Worm (Caenorhabditis elegans) whole organism, L3 larva: ENCODE data around the gene srh-83.

Experiments used
- R02D3.7 ChIP-seq: fragments of 150-350 bp; optimal IDR thresholded peaks from 2 replicates; lab custom pipeline; 2014; ENCODE audit warnings: missing biosample characterization, missing genetic modification characterization
- ZK546.5 ChIP-seq: sonication (generic microtip); optimal IDR thresholded peaks from 2 replicates; lab custom pipeline; 2017; ENCODE audit warnings: missing biosample characterization, missing genetic modification characterization
- aly-2 ChIP-seq: fragments of 150-350 bp; optimal IDR thresholded peaks from 2 replicates; lab custom pipeline; 2014; ENCODE audit warnings: missing biosample characterization, missing genetic modification characterization
- ama-1 ChIP-seq: fragments of 150-350 bp; optimal IDR thresholded peaks from 2 replicates; lab custom pipeline; 2018
- ceh-16 ChIP-seq: sonication (generic microtip); optimal IDR thresholded peaks from 2 replicates; lab custom pipeline; 2017; ENCODE audit warnings: missing biosample characterization, missing genetic modification characterization
- ceh-28 ChIP-seq: fragments of 150-350 bp; optimal IDR thresholded peaks from 2 replicates; lab custom pipeline; 2014; ENCODE audit warnings: missing biosample characterization, missing genetic modification reagents, missing genetic modification characterization
- ceh-82 ChIP-seq: fragments of 150-350 bp; optimal IDR thresholded peaks from 2 replicates; lab custom pipeline; 2014; ENCODE audit warnings: missing biosample characterization, missing genetic modification characterization
- ceh-9 ChIP-seq: sonication (generic microtip); optimal IDR thresholded peaks from 2 replicates; lab custom pipeline; 2018; ENCODE audit warnings: missing biosample characterization, missing genetic modification characterization
- daf-12 ChIP-seq: fragments of 150-350 bp; optimal IDR thresholded peaks from 2 replicates; lab custom pipeline; 2014; ENCODE audit warnings: missing biosample characterization, missing genetic modification reagents, missing genetic modification characterization
- egl-27 ChIP-seq: sonication (generic microtip); optimal IDR thresholded peaks from 4 replicates; lab custom pipeline; 2017; ENCODE audit warnings: missing biosample characterization, missing genetic modification reagents, missing genetic modification characterization
- elt-1 ChIP-seq: fragments of 150-350 bp; optimal IDR thresholded peaks from 2 replicates; lab custom pipeline; 2014; ENCODE audit warnings: missing biosample characterization, missing genetic modification characterization
- elt-2 ChIP-seq: sonication (generic microtip); optimal IDR thresholded peaks from 2 replicates; lab custom pipeline; 2016; ENCODE audit warnings: missing genetic modification reagents, mild to moderate bottlenecking, missing genetic modification characterization, missing compliant biosample characterization
- elt-3 ChIP-seq, 3 experiments: fragments of 150-350 bp in 1 of 3; sonication (generic microtip) in 2 of 3; optimal IDR thresholded peaks; 2 replicates in 2 of 3; 4 replicates in 1 of 3; lab custom pipeline; 2014 to 2017; ENCODE audit warnings: missing biosample characterization in 3 of 3, missing genetic modification characterization in 3 of 3
- eor-1 ChIP-seq, 2 experiments: fragments of 150-350 bp; optimal IDR thresholded peaks; 2 replicates each; lab custom pipeline; 2014 to 2018; ENCODE audit warnings: missing biosample characterization in 2 of 2, missing genetic modification characterization in 2 of 2
- fkh-2 ChIP-seq: fragments of 150-350 bp; optimal IDR thresholded peaks from 2 replicates; lab custom pipeline; 2014; ENCODE audit warnings: missing biosample characterization, missing genetic modification reagents, missing genetic modification characterization
- fos-1 ChIP-seq: fragments of 150-350 bp; optimal IDR thresholded peaks from 2 replicates; lab custom pipeline; 2014; ENCODE audit warnings: missing biosample characterization, missing genetic modification characterization
- hmg-11 ChIP-seq: sonication (generic microtip); optimal IDR thresholded peaks from 2 replicates; lab custom pipeline; 2016; ENCODE audit warnings: missing genetic modification characterization, missing compliant biosample characterization
- jun-1 ChIP-seq: fragments of 150-350 bp; optimal IDR thresholded peaks from 2 replicates; lab custom pipeline; 2014; ENCODE audit warnings: missing biosample characterization, missing genetic modification reagents, missing genetic modification characterization
- lin-15B ChIP-seq: fragments of 150-350 bp; optimal IDR thresholded peaks from 2 replicates; lab custom pipeline; 2014; ENCODE audit warnings: missing biosample characterization, missing genetic modification characterization
- lsy-12 ChIP-seq: sonication (generic microtip); optimal IDR thresholded peaks from 2 replicates; lab custom pipeline; 2016; ENCODE audit warnings: mild to moderate bottlenecking, missing genetic modification characterization, missing compliant biosample characterization
- mml-1 ChIP-seq: fragments of 150-350 bp; sonication (generic microtip); optimal IDR thresholded peaks from 3 replicates; lab custom pipeline; 2014; ENCODE audit warnings: missing biosample characterization, missing genetic modification characterization
- nfya-1 ChIP-seq: sonication (generic microtip); optimal IDR thresholded peaks from 2 replicates; lab custom pipeline; 2017; ENCODE audit warnings: missing genetic modification characterization, mild to moderate bottlenecking, missing compliant biosample characterization, antibody characterized with exemption, moderate library complexity; ENCODE audit not compliant: insufficient read depth
- nhr-12 ChIP-seq: fragments of 150-350 bp; optimal IDR thresholded peaks from 2 replicates; lab custom pipeline; 2014; ENCODE audit warnings: missing biosample characterization, missing genetic modification characterization
- nhr-23 ChIP-seq: fragments of 150-350 bp; optimal IDR thresholded peaks from 2 replicates; lab custom pipeline; 2014; ENCODE audit warnings: missing biosample characterization, missing genetic modification reagents, missing genetic modification characterization
- nhr-237 ChIP-seq: fragments of 150-350 bp; optimal IDR thresholded peaks from 2 replicates; lab custom pipeline; 2014; ENCODE audit warnings: missing biosample characterization, missing genetic modification characterization
- nhr-28 ChIP-seq: fragments of 150-350 bp; optimal IDR thresholded peaks from 2 replicates; lab custom pipeline; 2014; ENCODE audit warnings: missing biosample characterization, missing genetic modification characterization
- nhr-43 ChIP-seq: sonication (generic microtip); optimal IDR thresholded peaks from 2 replicates; lab custom pipeline; 2016; ENCODE audit warnings: mild to moderate bottlenecking, missing genetic modification characterization, missing compliant biosample characterization; ENCODE audit not compliant: poor library complexity, severe bottlenecking
- nhr-67 ChIP-seq: fragments of 150-350 bp; optimal IDR thresholded peaks from 2 replicates; lab custom pipeline; 2014; ENCODE audit warnings: missing biosample characterization, missing genetic modification characterization
- nhr-77 ChIP-seq: fragments of 150-350 bp; optimal IDR thresholded peaks from 2 replicates; lab custom pipeline; 2014; ENCODE audit warnings: missing biosample characterization, missing genetic modification characterization
- pha-4 ChIP-seq: fragments of 150-350 bp; optimal IDR thresholded peaks from 2 replicates; lab custom pipeline; 2014; ENCODE audit warnings: missing biosample characterization, missing genetic modification reagents, missing genetic modification characterization
- pqm-1 ChIP-seq: fragments of 150-350 bp; optimal IDR thresholded peaks from 2 replicates; lab custom pipeline; 2017; ENCODE audit warnings: missing biosample characterization, missing genetic modification characterization, inconsistent platforms
- sea-2 ChIP-seq: fragments of 150-350 bp; sonication (generic microtip); optimal IDR thresholded peaks from 4 replicates; lab custom pipeline; 2014; ENCODE audit warnings: missing biosample characterization, missing genetic modification reagents, missing genetic modification characterization
- skn-1 ChIP-seq: fragments of 150-350 bp; optimal IDR thresholded peaks from 2 replicates; lab custom pipeline; 2014; ENCODE audit warnings: missing biosample characterization, missing genetic modification characterization
- snpc-4 ChIP-seq: fragments of 150-350 bp; optimal IDR thresholded peaks from 2 replicates; lab custom pipeline; 2014; ENCODE audit warnings: missing biosample characterization, missing genetic modification characterization
- tbx-2 ChIP-seq: sonication (generic microtip); optimal IDR thresholded peaks from 2 replicates; lab custom pipeline; 2016; ENCODE audit warnings: mild to moderate bottlenecking, missing genetic modification characterization, missing compliant biosample characterization
- unc-39 ChIP-seq: sonication (generic microtip); optimal IDR thresholded peaks from 4 replicates; lab custom pipeline; 2017; ENCODE audit warnings: missing biosample characterization, missing genetic modification characterization
- unc-62 ChIP-seq: fragments of 150-350 bp; sonication (generic microtip); optimal IDR thresholded peaks from 4 replicates; lab custom pipeline; 2014; ENCODE audit warnings: missing biosample characterization, missing genetic modification reagents, missing genetic modification characterization
- ztf-11 ChIP-seq: fragments of 150-350 bp; optimal IDR thresholded peaks from 2 replicates; lab custom pipeline; 2014; ENCODE audit warnings: missing biosample characterization, missing genetic modification characterization
- ztf-4 ChIP-seq: fragments of 150-350 bp; optimal IDR thresholded peaks from 2 replicates; lab custom pipeline; 2014; ENCODE audit warnings: missing biosample characterization, missing genetic modification characterization

The srh-83 gene

DNA sequence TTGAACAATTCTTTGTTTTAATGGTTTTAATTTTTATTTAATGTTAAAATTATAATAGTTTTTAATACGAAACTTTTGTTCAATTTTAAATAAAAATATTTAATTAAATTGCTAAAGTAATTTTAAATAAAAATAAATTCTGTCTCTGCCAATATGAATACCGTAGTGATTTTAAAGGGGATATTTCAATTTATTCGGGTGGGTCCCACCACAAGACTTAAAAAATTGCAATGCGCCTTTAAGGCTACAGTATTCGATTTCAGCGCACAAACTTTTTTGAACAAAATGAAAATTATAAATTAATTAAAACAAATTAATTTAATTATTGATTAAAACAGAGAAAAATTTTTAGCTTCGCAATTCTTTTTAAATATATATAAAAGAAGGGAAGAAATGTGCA lies 34.8 kb downstream of the srh-83 start:
- TF ChIP-seq nhr-28 (no peak), nfya-1 (tag; lab: Kevin White, UChicago) (no peak), ztf-4 (tag; lab: Kevin White, UChicago) (no peak), mml-1 (tag; lab: Kevin White, UChicago) (no peak), skn-1 (no peak), sea-2 (GFP tag; lab: Kevin White, UChicago) (no peak), nhr-77 (no peak), ceh-28 (tag; lab: Kevin White, UChicago) (no peak), R02D3.7 (tag; lab: Kevin White, UChicago) (no peak), ZK546.5 (tag; lab: Kevin White, UChicago) (no peak), tbx-2 (tag; lab: Kevin White, UChicago) (no peak), aly-2 (tag; lab: Kevin White, UChicago) (no peak), ztf-11 (tag; lab: Kevin White, UChicago) (no peak), pha-4 (tag; lab: Kevin White, UChicago) (no peak), lsy-12 (tag; lab: Kevin White, UChicago) (no peak), jun-1 (tag; lab: Kevin White, UChicago) (no peak), snpc-4 (tag; lab: Kevin White, UChicago) (no peak), nhr-67 (no peak)

DNA sequence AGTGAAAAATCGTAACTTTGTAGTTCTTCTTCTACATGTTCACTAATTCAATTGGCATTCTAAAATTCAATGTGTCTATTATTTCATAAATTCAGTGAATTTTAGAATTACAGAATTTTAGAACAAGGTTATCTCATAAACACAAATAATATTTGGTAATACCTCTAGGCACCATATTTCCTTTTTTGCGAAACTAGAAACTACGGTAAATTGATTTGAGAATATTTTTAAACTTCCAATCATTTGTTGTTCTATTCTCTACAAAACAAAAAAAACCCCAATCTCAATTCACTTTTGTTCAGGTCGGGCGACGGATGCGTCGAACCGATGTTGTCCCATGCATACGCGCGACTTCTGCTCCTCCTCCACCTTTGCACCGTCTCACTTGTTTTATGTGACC lies 35.6 kb downstream of the srh-83 start, which contains the start of gene F09G2.1:
F09G2.1 (plus strand) TSS at position 301 of the 400 bp plus-strand sequence.
- TF ChIP-seq elt-1 (tag; lab: Kevin White, UChicago) (no peak), jun-1 (tag; lab: Kevin White, UChicago) (no peak), lsy-12 (tag; lab: Kevin White, UChicago) (no peak), hmg-11 (no peak), fos-1 (tag; lab: Kevin White, UChicago) (no peak), egl-27 (tag; lab: Kevin White, UChicago) (no peak), lin-15B (no peak), unc-39 (tag; lab: Kevin White, UChicago) (no peak), unc-62 (GFP tag; lab: Kevin White, UChicago) (no peak), mml-1 (tag; lab: Kevin White, UChicago) (no peak)
- TF ChIP-seq, all 47 proteins: peak for 0

DNA sequence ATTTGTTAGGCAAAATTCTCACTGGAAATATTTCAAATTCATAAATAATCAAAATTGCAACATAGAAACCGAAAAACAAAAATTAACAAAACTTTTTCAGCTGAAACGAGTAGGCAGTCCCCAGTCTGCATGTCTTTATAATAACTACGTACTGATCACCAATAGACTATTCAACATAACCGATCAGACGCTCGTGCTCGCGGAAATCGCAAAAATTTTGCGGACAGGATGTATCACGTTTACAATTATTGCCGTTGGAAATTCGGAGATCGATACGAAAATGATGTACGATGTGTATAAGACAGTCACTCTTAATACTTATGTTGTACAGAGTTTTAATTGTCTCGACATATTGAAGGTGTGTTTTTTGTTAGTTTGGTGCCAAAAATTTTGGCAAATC lies 37.0 kb downstream of the srh-83 start:
- TF ChIP-seq nhr-28: no peak
- TF ChIP-seq ceh-82 (tag; lab: Kevin White, UChicago): no peak
- no peak for TF ChIP-seq pha-4 (tag; lab: Kevin White, UChicago)

DNA sequence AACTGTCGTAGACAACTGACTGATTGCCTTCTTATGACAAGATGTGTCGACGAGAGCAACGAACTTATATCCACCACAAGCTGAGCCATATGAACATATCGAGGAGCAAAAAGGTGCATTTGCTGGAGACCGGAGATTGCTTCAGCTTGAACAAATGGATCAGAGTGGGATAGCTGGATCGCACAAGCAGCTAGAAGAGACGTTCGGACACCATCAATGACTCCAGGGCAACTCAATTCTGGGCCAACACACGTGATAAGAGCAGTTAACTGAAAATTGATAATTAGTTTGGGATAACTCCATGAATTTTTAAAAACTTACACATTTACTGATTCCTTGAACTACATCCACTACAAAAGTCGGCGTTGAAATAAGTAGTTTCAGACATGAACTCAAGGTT lies 44.7 kb downstream of the srh-83 start:
- no peak for TF ChIP-seq hmg-11
- TF ChIP-seq fkh-2: no peak
- no peak for TF ChIP-seq nhr-12 (tag; lab: Kevin White, UChicago)
- no peak for TF ChIP-seq elt-3 (tag; optimal IDR thresholded peaks at IDR 0.05; lab: Kevin White, UChicago)
- no peak for TF ChIP-seq ztf-4 (tag; lab: Kevin White, UChicago)
- TF ChIP-seq sea-2 (GFP tag; lab: Kevin White, UChicago): no peak
- no peak for TF ChIP-seq ceh-82 (tag; lab: Kevin White, UChicago)
- no peak for TF ChIP-seq nhr-77
- TF ChIP-seq tbx-2 (tag; lab: Kevin White, UChicago): no peak
- no peak for TF ChIP-seq skn-1
- no peak for TF ChIP-seq aly-2 (tag; lab: Kevin White, UChicago)
- TF ChIP-seq ceh-28 (tag; lab: Kevin White, UChicago): no peak
- no peak for TF ChIP-seq daf-12
- no peak for TF ChIP-seq nhr-237 (tag; lab: Kevin White, UChicago)
- TF ChIP-seq egl-27 (tag; lab: Kevin White, UChicago): no peak

DNA sequence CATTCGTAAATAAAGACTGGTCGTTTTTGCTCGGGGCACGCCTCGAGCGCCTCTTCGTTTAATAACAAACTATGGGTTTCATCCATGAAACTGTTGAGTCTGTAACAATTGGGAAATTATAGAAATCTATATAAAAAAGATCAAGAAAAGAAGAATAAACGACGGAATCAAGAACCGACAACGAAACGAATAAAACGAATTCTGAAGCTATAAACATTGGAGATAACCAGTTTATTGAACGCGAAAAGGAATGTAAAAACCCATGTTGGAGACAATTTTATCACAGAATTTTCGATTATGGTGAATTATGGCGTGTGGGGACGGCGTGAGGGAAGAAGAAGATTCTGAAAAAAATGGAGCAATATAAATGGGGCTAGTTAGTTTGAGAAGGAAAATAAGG lies 50.5 kb downstream of the srh-83 start, which contains the start of gene soap-1:
soap-1 (minus strand) TSS at position 101 of the 400 bp plus-strand sequence.
- TF ChIP-seq ceh-82 (tag; lab: Kevin White, UChicago): no peak
- no peak for TF ChIP-seq nhr-237 (tag; lab: Kevin White, UChicago)
- no peak for TF ChIP-seq elt-2 (tag; lab: Kevin White, UChicago)
- TF ChIP-seq tbx-2 (tag; lab: Kevin White, UChicago): no peak
- no peak for TF ChIP-seq eor-1 (tag; optimal IDR thresholded peaks at IDR 0.05; lab: Kevin White, UChicago)
- no peak for TF ChIP-seq skn-1
- no peak for TF ChIP-seq nfya-1 (tag; lab: Kevin White, UChicago)
- TF ChIP-seq lsy-12 (tag; lab: Kevin White, UChicago): no peak
- TF ChIP-seq ama-1: no peak
- TF ChIP-seq snpc-4 (tag; lab: Kevin White, UChicago): no peak
- no peak for TF ChIP-seq ceh-9 (tag; lab: Kevin White, UChicago)
- no peak for TF ChIP-seq R02D3.7 (tag; lab: Kevin White, UChicago)
- no peak for TF ChIP-seq ceh-28 (tag; lab: Kevin White, UChicago)
- TF ChIP-seq nhr-23 (tag; lab: Kevin White, UChicago): no peak
- TF ChIP-seq lin-15B: no peak
- no peak for TF ChIP-seq ceh-16 (tag; lab: Kevin White, UChicago)
- TF ChIP-seq pha-4 (tag; lab: Kevin White, UChicago): no peak
- TF ChIP-seq jun-1 (tag; lab: Kevin White, UChicago): no peak
- TF ChIP-seq nhr-43 (tag; lab: Kevin White, UChicago): no peak
- TF ChIP-seq pqm-1: no peak
